Worm (Caenorhabditis elegans) whole organism, L2 larva: ENCODE results near the gene nhr-123.

Source experiments
- aly-2 ChIP-seq: fragments of 150-350 bp; optimal IDR thresholded peaks from 2 replicates; lab custom pipeline; 2014; ENCODE audit warnings: missing biosample characterization, missing genetic modification characterization
- elt-3 ChIP-seq: sonication (generic microtip); optimal IDR thresholded peaks from 2 replicates; lab custom pipeline; 2017; ENCODE audit warnings: missing biosample characterization, missing genetic modification characterization
- lin-39 ChIP-seq: fragments of 150-350 bp; optimal IDR thresholded peaks from 2 replicates; lab custom pipeline; 2014; ENCODE audit warnings: missing biosample characterization, missing genetic modification reagents, missing genetic modification characterization
- nhr-10 ChIP-seq: sonication (generic microtip); optimal IDR thresholded peaks from 2 replicates; lab custom pipeline; 2017; ENCODE audit warnings: missing biosample characterization, missing genetic modification characterization
- peb-1 ChIP-seq: fragments of 150-350 bp; optimal IDR thresholded peaks from 2 replicates; lab custom pipeline; 2014; ENCODE audit warnings: missing biosample characterization, missing genetic modification characterization
- skn-1 ChIP-seq: sonication (generic microtip); optimal IDR thresholded peaks from 2 replicates; lab custom pipeline; 2017; ENCODE audit warnings: missing biosample characterization, missing genetic modification characterization

- TF ChIP-seq elt-3 (tag; lab: Kevin White, UChicago) (no peak), peb-1 (no peak), aly-2 (no peak), skn-1 (no peak), nhr-10 (tag; lab: Kevin White, UChicago) (no peak), lin-39 (tag; lab: Kevin White, UChicago) (no peak)
These were observed 43.0 kb downstream of the nhr-123 start, which contains the start of gene nhr-131 for ce11 chrV:494284-494683.
